Worm (Caenorhabditis elegans): ENCODE data around the gene cutl-17.

cutl-17 gene

ce11 chrIV:9457400-9457799 is at the start of gene cutl-17:
Gene cutl-17 (minus strand): TSS chrIV:9457500.
- TF ChIP-seq ceh-83 (GFP tag; optimal IDR thresholded peaks at IDR 0.05), result no peak
- TF ChIP-seq blmp-1 (tag; optimal IDR thresholded peaks at IDR 0.05), result no peak
- no peak for TF ChIP-seq lin-13 (tag; optimal IDR thresholded peaks at IDR 0.05)
- TF ChIP-seq lsy-2 (tag; optimal IDR thresholded peaks at IDR 0.05), result no peak
- no peak for TF ChIP-seq M03D4.4 (tag; optimal IDR thresholded peaks at IDR 0.05)
- no peak for TF ChIP-seq nhr-28 (tag; optimal IDR thresholded peaks at IDR 0.05)
- TF ChIP-seq sptf-1 (tag; optimal IDR thresholded peaks at IDR 0.05), result no peak
- TF ChIP-seq cnd-1 (tag; optimal IDR thresholded peaks at IDR 0.05), result no peak
- TF ChIP-seq unc-120 (tag; optimal IDR thresholded peaks at IDR 0.05; ENCODE audit: poor library complexity, severe bottlenecking), result no peak
- TF ChIP-seq nhr-237 (tag; optimal IDR thresholded peaks at IDR 0.05), result no peak
- no peak for TF ChIP-seq nhr-76 (tag; optimal IDR thresholded peaks at IDR 0.05)

ce11 chrIV:9506251-9506650 is 49.0 kb upstream of the cutl-17 start, which contains the start of gene ttr-9:
Gene ttr-9 (minus strand): TSS chrIV:9506351.
- no peak for TF ChIP-seq nhr-28 (tag; optimal IDR thresholded peaks at IDR 0.05)
- no peak for TF ChIP-seq nhr-12 (tag; optimal IDR thresholded peaks at IDR 0.05)
- TF ChIP-seq flh-1 (GFP tag; optimal IDR thresholded peaks at IDR 0.05), result no peak
- no peak for TF ChIP-seq elt-3 (tag; optimal IDR thresholded peaks at IDR 0.05)
- TF ChIP-seq zip-8 (tag; optimal IDR thresholded peaks at IDR 0.05), result no peak
- TF ChIP-seq drap-1 (GFP tag; optimal IDR thresholded peaks at IDR 0.05), result no peak
- no peak for TF ChIP-seq sptf-1 (tag; optimal IDR thresholded peaks at IDR 0.05)
- no peak for TF ChIP-seq snpc-4 (tag; optimal IDR thresholded peaks at IDR 0.05)
- TF ChIP-seq ceh-43 (GFP tag; optimal IDR thresholded peaks at IDR 0.05), result no peak
- TF ChIP-seq ceh-39 (tag; optimal IDR thresholded peaks at IDR 0.05), result no peak
- no peak for TF ChIP-seq lin-32 (GFP tag; optimal IDR thresholded peaks at IDR 0.05)
- no peak for TF ChIP-seq nhr-76 (tag; optimal IDR thresholded peaks at IDR 0.05)
- TF ChIP-seq cnd-1 (tag; optimal IDR thresholded peaks at IDR 0.05), result no peak
- TF ChIP-seq mab-5 (tag; optimal IDR thresholded peaks at IDR 0.05), result no peak
- TF ChIP-seq elt-1 (tag; optimal IDR thresholded peaks at IDR 0.05; ENCODE audit: borderline replicate concordance, insufficient read depth), result no peak
- no peak for TF ChIP-seq ces-1 (GFP tag; optimal IDR thresholded peaks at IDR 0.05)
- TF ChIP-seq ceh-83 (GFP tag; optimal IDR thresholded peaks at IDR 0.05), result no peak
- TF ChIP-seq nhr-2 (tag; optimal IDR thresholded peaks at IDR 0.05), result no peak

- TF ChIP-seq sptf-1 (tag; optimal IDR thresholded peaks at IDR 0.05) (no peak), ceh-43 (GFP tag; optimal IDR thresholded peaks at IDR 0.05) (no peak), ces-1 (GFP tag; optimal IDR thresholded peaks at IDR 0.05) (no peak), nhr-12 (tag; optimal IDR thresholded peaks at IDR 0.05) (no peak), mls-2 (tag; optimal IDR thresholded peaks at IDR 0.05) (no peak), mep-1 (tag; optimal IDR thresholded peaks at IDR 0.05) (no peak), pha-4 (tag; optimal IDR thresholded peaks at IDR 0.05) (no peak), lin-32 (GFP tag; optimal IDR thresholded peaks at IDR 0.05) (no peak), hlh-1 (tag; optimal IDR thresholded peaks at IDR 0.05) (no peak), M03D4.4 (tag; optimal IDR thresholded peaks at IDR 0.05) (no peak), elt-1 (tag; optimal IDR thresholded peaks at IDR 0.05; ENCODE audit: borderline replicate concordance, insufficient read depth) (no peak), zip-8 (tag; optimal IDR thresholded peaks at IDR 0.05) (no peak), flh-1 (GFP tag; optimal IDR thresholded peaks at IDR 0.05) (no peak), tbx-8 (GFP tag; optimal IDR thresholded peaks at IDR 0.05) (no peak), drap-1 (GFP tag; optimal IDR thresholded peaks at IDR 0.05) (no peak)
Observed at ce11 chrIV:9500100-9500499, 42.8 kb upstream of the cutl-17 start, which contains the start of gene ugt-21. Gene ugt-21 (plus strand): TSS chrIV:9500311.

ce11 chrIV:9499636-9500035 is 42.3 kb upstream of the cutl-17 start:
- TF ChIP-seq mls-2 (tag; optimal IDR thresholded peaks at IDR 0.05) (no peak), mab-5 (tag; optimal IDR thresholded peaks at IDR 0.05) (no peak), zip-8 (tag; optimal IDR thresholded peaks at IDR 0.05) (no peak), snpc-4 (tag; optimal IDR thresholded peaks at IDR 0.05) (no peak), ztf-11 (tag; optimal IDR thresholded peaks at IDR 0.05) (no peak), elt-3 (tag; optimal IDR thresholded peaks at IDR 0.05) (no peak), ceh-39 (tag; optimal IDR thresholded peaks at IDR 0.05) (no peak), nhr-237 (tag; optimal IDR thresholded peaks at IDR 0.05) (no peak), drap-1 (GFP tag; optimal IDR thresholded peaks at IDR 0.05) (no peak), blmp-1 (tag; optimal IDR thresholded peaks at IDR 0.05) (no peak), lin-13 (tag; optimal IDR thresholded peaks at IDR 0.05) (no peak), sptf-1 (tag; optimal IDR thresholded peaks at IDR 0.05) (no peak), cnd-1 (tag; optimal IDR thresholded peaks at IDR 0.05) (no peak), M03D4.4 (tag; optimal IDR thresholded peaks at IDR 0.05) (no peak), nhr-28 (tag; optimal IDR thresholded peaks at IDR 0.05) (no peak), lin-32 (GFP tag; optimal IDR thresholded peaks at IDR 0.05) (no peak)

- TF ChIP-seq nhr-76 (tag; optimal IDR thresholded peaks at IDR 0.05) (no peak), mab-5 (tag; optimal IDR thresholded peaks at IDR 0.05) (no peak), snpc-4 (tag; optimal IDR thresholded peaks at IDR 0.05) (no peak), hlh-1 (tag; optimal IDR thresholded peaks at IDR 0.05) (no peak), sptf-1 (tag; optimal IDR thresholded peaks at IDR 0.05) (no peak), ceh-43 (GFP tag; optimal IDR thresholded peaks at IDR 0.05) (no peak), cnd-1 (tag; optimal IDR thresholded peaks at IDR 0.05) (no peak), unc-62 (GFP tag; optimal IDR thresholded peaks at IDR 0.05) (no peak), unc-120 (tag; optimal IDR thresholded peaks at IDR 0.05; ENCODE audit: poor library complexity, severe bottlenecking) (no peak), ces-1 (GFP tag; optimal IDR thresholded peaks at IDR 0.05) (no peak), ceh-39 (tag; optimal IDR thresholded peaks at IDR 0.05) (no peak), nhr-2 (tag; optimal IDR thresholded peaks at IDR 0.05) (no peak), elt-3 (tag; optimal IDR thresholded peaks at IDR 0.05) (no peak), lin-32 (GFP tag; optimal IDR thresholded peaks at IDR 0.05) (no peak), mls-2 (tag; optimal IDR thresholded peaks at IDR 0.05) (no peak), bed-3 (GFP tag; optimal IDR thresholded peaks at IDR 0.05) (no peak), unc-39 (tag; optimal IDR thresholded peaks at IDR 0.05) (no peak), mep-1 (tag; optimal IDR thresholded peaks at IDR 0.05) (no peak)
Observed at ce11 chrIV:9498088-9498487, 40.8 kb upstream of the cutl-17 start, which contains the start of gene sru-4. Gene sru-4 (plus strand): TSS chrIV:9498388.
